Fruit fly (Drosophila melanogaster) whole organism, embryonic: Measurements from ENCODE around the gene CG33093.

ENCODE experiments used
- CG6272 ChIP-seq: fragments of 200-800 bp; sonication (Bioruptor generic); IDR thresholded peaks from 2 replicates; pipeline ENCODE4 v1.3.6; 2022; ENCODE audit warnings: missing biosample characterization, missing genetic modification characterization
- Spps ChIP-seq: fragments of 200-800 bp; sonication (Bioruptor generic); optimal IDR thresholded peaks from 2 replicates; lab custom pipeline; 2018; ENCODE audit warnings: missing biosample characterization, mild to moderate bottlenecking, missing genetic modification characterization
- Tbp ChIP-seq: fragments of >200 bp; optimal IDR thresholded peaks from 2 replicates; lab custom pipeline; 2018; ENCODE audit warnings: missing biosample characterization, missing genetic modification characterization

DNA sequence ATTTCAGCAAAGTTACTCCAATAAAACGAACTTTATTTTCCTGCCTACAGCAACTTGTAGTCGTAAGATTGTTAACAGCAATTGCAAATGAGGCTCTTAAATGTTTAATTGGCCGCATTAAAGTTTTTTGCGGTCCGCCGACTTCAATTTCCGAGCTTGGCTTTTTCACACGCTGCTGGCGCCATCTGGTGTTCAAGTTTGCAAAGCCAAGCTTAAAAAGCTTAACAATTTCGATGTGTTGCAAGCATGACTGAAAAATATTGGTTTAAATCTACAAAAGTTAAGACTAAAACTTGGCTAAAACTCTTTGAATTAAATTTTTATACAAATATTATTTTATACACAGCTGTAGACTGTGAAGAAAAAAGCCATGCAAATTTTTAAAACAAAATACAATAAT lies 33.0 kb upstream of the CG33093 start:
- TF ChIP-seq Tbp (GFP tag; lab: Kevin White, UChicago) (no peak), Spps (tag; lab: Kevin White, UChicago) (no peak), CG6272 (GFP tag; lab: Robert Waterston, UW) (no peak)
